Fruit fly (Drosophila melanogaster) whole organism, embryonic: ENCODE data around the gene Spt6.

Source experiments
- Adf1 ChIP-seq: fragments of 200-800 bp; sonication (Bioruptor generic); IDR thresholded peaks from 2 replicates; pipeline ENCODE4 v1.3.6; 2022; ENCODE audit warnings: missing biosample characterization, missing genetic modification characterization
- B-H1 ChIP-seq: fragments of 200-800 bp; sonication (Bioruptor generic); IDR thresholded peaks from 3 replicates; pipeline ENCODE4 v1.3.6; 2022; ENCODE audit warnings: missing biosample characterization, missing genetic modification characterization
- CG10147 ChIP-seq: fragments of 200-800 bp; sonication (Bioruptor generic); optimal IDR thresholded peaks from 2 replicates; lab custom pipeline; 2019; ENCODE audit warnings: missing biosample characterization, mild to moderate bottlenecking, missing genetic modification characterization, moderate library complexity
- CG10543 ChIP-seq: fragments of 200-800 bp; sonication (Bioruptor generic); optimal IDR thresholded peaks from 3 replicates; lab custom pipeline; 2017; ENCODE audit warnings: missing biosample characterization, mild to moderate bottlenecking, missing genetic modification characterization, moderate library complexity
- CG11696 ChIP-seq: fragments of 200-800 bp; sonication (Bioruptor generic); IDR thresholded peaks from 2 replicates; pipeline ENCODE4 v1.3.6; 2022; ENCODE audit warnings: missing biosample characterization, missing genetic modification characterization
- CG12071 ChIP-seq: fragments of 200-800 bp; sonication (Bioruptor generic); optimal IDR thresholded peaks from 3 replicates; lab custom pipeline; 2018; ENCODE audit warnings: missing biosample characterization, mild to moderate bottlenecking, missing genetic modification characterization
- CG12299 ChIP-seq: fragments of 200-800 bp; sonication (Bioruptor generic); optimal IDR thresholded peaks from 2 replicates; lab custom pipeline; 2018; ENCODE audit warnings: missing biosample characterization, mild to moderate bottlenecking, missing genetic modification characterization
- CG13123 ChIP-seq: fragments of 200-800 bp; sonication (Bioruptor generic); optimal IDR thresholded peaks from 2 replicates; lab custom pipeline; 2016; ENCODE audit warnings: missing biosample characterization, missing genetic modification characterization
- CG13624 ChIP-seq: fragments of 200-800 bp; sonication (Bioruptor generic); optimal IDR thresholded peaks from 2 replicates; lab custom pipeline; 2016; ENCODE audit warnings: missing biosample characterization, missing genetic modification characterization
- CG17328 ChIP-seq: fragments of 200-800 bp; sonication (Bioruptor generic); IDR thresholded peaks from 2 replicates; pipeline ENCODE4 v1.3.6; 2022; ENCODE audit warnings: missing biosample characterization, missing genetic modification characterization
- CG17568 ChIP-seq: fragments of 200-800 bp; sonication (Bioruptor generic); optimal IDR thresholded peaks from 2 replicates; lab custom pipeline; 2018; ENCODE audit warnings: missing biosample characterization, mild to moderate bottlenecking, missing genetic modification characterization, moderate library complexity
- CG30020 ChIP-seq: fragments of 200-800 bp; optimal IDR thresholded peaks from 2 replicates; lab custom pipeline; 2019; ENCODE audit warnings: missing biosample characterization, mild to moderate bottlenecking, missing genetic modification characterization, moderate library complexity
- CG30431 ChIP-seq: fragments of 200-800 bp; sonication (Bioruptor generic); optimal IDR thresholded peaks from 2 replicates; lab custom pipeline; 2017; ENCODE audit warnings: missing biosample characterization, missing genetic modification characterization
- CG31441 ChIP-seq: fragments of 200-800 bp; sonication (Bioruptor generic); IDR thresholded peaks from 2 replicates; pipeline ENCODE4 v1.3.6; 2022; ENCODE audit warnings: missing biosample characterization, missing genetic modification characterization
- CG3163 ChIP-seq: fragments of 200-800 bp; sonication (Bioruptor generic); optimal IDR thresholded peaks from 3 replicates; lab custom pipeline; 2016; ENCODE audit warnings: missing biosample characterization, missing genetic modification characterization
- CG33557 ChIP-seq: fragments of 200-800 bp; sonication (Bioruptor generic); optimal IDR thresholded peaks from 2 replicates; lab custom pipeline; 2019; ENCODE audit warnings: missing biosample characterization, mild to moderate bottlenecking, missing genetic modification characterization, moderate library complexity
- CG3995 ChIP-seq: fragments of 200-800 bp; sonication (Bioruptor generic); optimal IDR thresholded peaks from 3 replicates; lab custom pipeline; 2016; ENCODE audit warnings: missing biosample characterization, missing genetic modification characterization
- CG4282 ChIP-seq: fragments of 200-800 bp; sonication (Bioruptor generic); optimal IDR thresholded peaks from 2 replicates; lab custom pipeline; 2016; ENCODE audit warnings: missing biosample characterization, missing genetic modification characterization
- CG6765 ChIP-seq: fragments of 200-800 bp; sonication (Bioruptor generic); optimal IDR thresholded peaks from 3 replicates; lab custom pipeline; 2017; ENCODE audit warnings: missing biosample characterization, mild to moderate bottlenecking, missing genetic modification characterization
- CG9609 ChIP-seq: fragments of 200-800 bp; sonication (Bioruptor generic); optimal IDR thresholded peaks from 3 replicates; lab custom pipeline; 2016; ENCODE audit warnings: missing biosample characterization, missing genetic modification characterization
- Chrac-16 ChIP-seq: fragments of 200-800 bp; sonication (Bioruptor generic); optimal IDR thresholded peaks from 3 replicates; lab custom pipeline; 2016; ENCODE audit warnings: missing biosample characterization, missing genetic modification characterization
- CkIIα-i1 ChIP-seq: fragments of 200-800 bp; sonication (Bioruptor generic); IDR thresholded peaks from 2 replicates; pipeline ENCODE4 v1.3.6; 2022; ENCODE audit warnings: missing biosample characterization, missing genetic modification characterization
- D ChIP-seq, 2 experiments: fragments of 200-800 bp in 1 of 2; fragments of >200 bp in 1 of 2; sonication (Bioruptor generic) in 1 of 2; optimal IDR thresholded peaks; 2 replicates in 1 of 2; 3 replicates in 1 of 2; lab custom pipeline; 2017; ENCODE audit warnings: mild to moderate bottlenecking in 1 of 2, missing biosample characterization in 1 of 2, missing genetic modification characterization in 1 of 2, missing genetic modification reagents in 1 of 2
- Gug ChIP-seq: fragments of 200-800 bp; sonication (Bioruptor generic); IDR thresholded peaks from 4 replicates; pipeline ENCODE4 v1.3.6; 2022; ENCODE audit warnings: missing biosample characterization, missing genetic modification characterization
- HLHmδ ChIP-seq: fragments of 200-800 bp; sonication (Bioruptor generic); optimal IDR thresholded peaks from 2 replicates; lab custom pipeline; 2018; ENCODE audit warnings: missing biosample characterization, mild to moderate bottlenecking, missing genetic modification characterization, moderate library complexity
- MBD-R2 ChIP-seq: fragments of 200-800 bp; sonication (Bioruptor generic); IDR thresholded peaks from 2 replicates; pipeline ENCODE4 v1.3.6; 2022; ENCODE audit warnings: missing biosample characterization, missing genetic modification characterization
- Myb ChIP-seq: fragments of 200-800 bp; sonication (Bioruptor generic); optimal IDR thresholded peaks from 2 replicates; lab custom pipeline; 2016; ENCODE audit warnings: missing biosample characterization, missing genetic modification characterization
- Nf-YA ChIP-seq: fragments of 200-800 bp; sonication (Bioruptor generic); IDR thresholded peaks from 2 replicates; pipeline ENCODE4 v1.3.6; 2022; ENCODE audit warnings: missing biosample characterization, missing genetic modification characterization
- Nf-YB ChIP-seq: fragments of 200-800 bp; sonication (Bioruptor generic); optimal IDR thresholded peaks from 3 replicates; lab custom pipeline; 2019; ENCODE audit warnings: missing biosample characterization, mild to moderate bottlenecking, missing genetic modification characterization, moderate library complexity
- ap ChIP-seq: fragments of 200-800 bp; sonication (Bioruptor generic); IDR thresholded peaks from 2 replicates; pipeline ENCODE4 v1.3.6; 2022; ENCODE audit warnings: missing biosample characterization, missing genetic modification characterization
- ash1 ChIP-seq: fragments of 200-800 bp; sonication (Bioruptor generic); optimal IDR thresholded peaks from 2 replicates; lab custom pipeline; 2018; ENCODE audit warnings: missing biosample characterization, mild to moderate bottlenecking, missing genetic modification characterization
- caup ChIP-seq: fragments of 200-800 bp; sonication (Bioruptor generic); optimal IDR thresholded peaks from 3 replicates; lab custom pipeline; 2017; ENCODE audit warnings: missing biosample characterization, mild to moderate bottlenecking, missing genetic modification characterization, moderate library complexity; ENCODE audit not compliant: severe bottlenecking
- chn ChIP-seq: fragments of 200-800 bp; sonication (Bioruptor generic); optimal IDR thresholded peaks from 2 replicates; lab custom pipeline; 2016; ENCODE audit warnings: missing biosample characterization, missing genetic modification characterization
- cwo ChIP-seq: fragments of 200-800 bp; sonication (Bioruptor generic); optimal IDR thresholded peaks from 3 replicates; lab custom pipeline; 2017; ENCODE audit warnings: missing biosample characterization, missing genetic modification characterization, mild to moderate bottlenecking, moderate library complexity, missing genetic modification reagents
- dmrt11E ChIP-seq: fragments of 200-800 bp; sonication (Bioruptor generic); optimal IDR thresholded peaks from 3 replicates; lab custom pipeline; 2018; ENCODE audit warnings: missing biosample characterization, mild to moderate bottlenecking, missing genetic modification characterization, moderate library complexity
- esg ChIP-seq: fragments of 200-800 bp; sonication (Bioruptor generic); conservative IDR thresholded peaks from 2 replicates; pipeline ENCODE4 v1.3.6; 2022; ENCODE audit warnings: missing biosample characterization, missing genetic modification characterization
- ham ChIP-seq: fragments of 200-800 bp; sonication (Bioruptor generic); IDR thresholded peaks from 2 replicates; pipeline ENCODE4 v1.3.6; 2022; ENCODE audit warnings: missing biosample characterization, missing genetic modification characterization
- kay ChIP-seq: fragments of 200-800 bp; sonication (Bioruptor generic); optimal IDR thresholded peaks from 2 replicates; lab custom pipeline; 2016; ENCODE audit warnings: missing biosample characterization, missing genetic modification characterization
- lmd ChIP-seq: fragments of 200-800 bp; sonication (Bioruptor generic); IDR thresholded peaks from 2 replicates; pipeline ENCODE4 v1.3.6; 2022; ENCODE audit warnings: missing biosample characterization, missing genetic modification characterization
- org-1 ChIP-seq: fragments of 200-800 bp; sonication (Bioruptor generic); optimal IDR thresholded peaks from 2 replicates; lab custom pipeline; 2017; ENCODE audit warnings: missing biosample characterization, missing genetic modification characterization
- run ChIP-seq: fragments of 200-800 bp; sonication (Bioruptor generic); optimal IDR thresholded peaks from 3 replicates; lab custom pipeline; 2018; ENCODE audit warnings: missing biosample characterization, mild to moderate bottlenecking, missing genetic modification characterization
- sisA ChIP-seq: fragments of 200-800 bp; sonication (Bioruptor generic); IDR thresholded peaks from 2 replicates; pipeline ENCODE4 v1.3.6; 2022; ENCODE audit warnings: missing biosample characterization, missing genetic modification characterization
- stc ChIP-seq: fragments of 200-800 bp; sonication (Bioruptor generic); IDR thresholded peaks from 2 replicates; pipeline ENCODE4 v1.3.6; 2022; ENCODE audit warnings: missing biosample characterization, missing genetic modification characterization
- tap ChIP-seq: fragments of 200-800 bp; optimal IDR thresholded peaks from 3 replicates; lab custom pipeline; 2019; ENCODE audit warnings: missing biosample characterization, mild to moderate bottlenecking, missing genetic modification characterization, moderate library complexity
- tin ChIP-seq: fragments of 200-800 bp; sonication (Bioruptor generic); optimal IDR thresholded peaks from 3 replicates; lab custom pipeline; 2016; ENCODE audit warnings: missing biosample characterization, missing genetic modification characterization
- tio ChIP-seq: fragments of 200-800 bp; sonication (Bioruptor generic); optimal IDR thresholded peaks from 2 replicates; lab custom pipeline; 2017; ENCODE audit warnings: missing biosample characterization, missing genetic modification characterization, inconsistent platforms
- trem ChIP-seq: fragments of 200-800 bp; optimal IDR thresholded peaks from 3 replicates; lab custom pipeline; 2019; ENCODE audit warnings: missing biosample characterization, mild to moderate bottlenecking, missing genetic modification characterization, moderate library complexity
- wdn ChIP-seq: fragments of 200-800 bp; sonication (Bioruptor generic); IDR thresholded peaks from 2 replicates; pipeline ENCODE4 v1.3.6; 2022; ENCODE audit warnings: missing biosample characterization, missing genetic modification characterization
- wor ChIP-seq: fragments of 200-800 bp; sonication (Bioruptor generic); IDR thresholded peaks from 2 replicates; pipeline ENCODE4 v1.3.6; 2022; ENCODE audit warnings: missing biosample characterization, missing genetic modification characterization
- z ChIP-seq: fragments of 200-800 bp; sonication (Bioruptor generic); IDR thresholded peaks from 3 replicates; pipeline ENCODE4 v1.3.6; 2022; ENCODE audit warnings: missing biosample characterization, missing genetic modification characterization
- zen2 ChIP-seq: fragments of 200-800 bp; sonication (Bioruptor generic); IDR thresholded peaks from 3 replicates; pipeline ENCODE4 v1.3.6; 2022; ENCODE audit warnings: missing biosample characterization, missing genetic modification characterization; ENCODE audit not compliant: partially characterized antibody

Gene Spt6

dm6 chrX:6295129-6295539 lies 27.5 kb downstream of the Spt6 start, which contains the start of the genes CG15891 and CG3815 (continued):
- TF ChIP-seq CG13123 (no peak), Adf1 (peak; percentile 28; the same call in 1 of the 2 replicates), z (no peak), HLHmδ (GFP tag; lab: Kevin White, UChicago) (no peak), MBD-R2 (GFP tag; lab: Robert Waterston, UW) (peak; percentile 93), CG13624 (GFP tag; lab: Kevin White, UChicago) (peak; percentile 88), kay (GFP tag; lab: Kevin White, UChicago) (no peak), caup (no peak), Chrac-16 (GFP tag; lab: Kevin White, UChicago) (peak; percentile 31), Nf-YB (peak; percentile 3), CG30020 (tag; lab: Kevin White, UChicago) (peak; percentile 66), tin (GFP tag; lab: Kevin White, UChicago) (peak; percentile 35), CG17328 (GFP tag; lab: Robert Waterston, UW) (no peak), cwo (GFP tag; lab: Kevin White, UChicago) (no peak), CG30431 (GFP tag; lab: Kevin White, UChicago) (peak; percentile 38), tap (tag; lab: Kevin White, UChicago) (no peak), tio (no peak), CG3995 (GFP tag; lab: Kevin White, UChicago) (peak; percentile 49), esg (0 out of 2 replicates have a peak, but pooled peaks have one; percentile 42), wdn (GFP tag; lab: Robert Waterston, UW) (0 out of 2 replicates have a peak, but pooled peaks have one; percentile 41), dmrt11E (tag; lab: Kevin White, UChicago) (peak; percentile 34), CG4282 (GFP tag; lab: Kevin White, UChicago) (no peak), zen2 (GFP tag; lab: Robert Waterston, UW) (no peak), Gug (peak; percentile 35; the same call in 2 of the 4 replicates), ap (no peak), chn (peak; percentile 12), run (no peak), ham (0 out of 2 replicates have a peak, but pooled peaks have one; percentile 8), stc (no peak), CG9609 (peak; percentile 67), CG10147 (GFP tag; lab: Kevin White, UChicago) (peak; percentile 42), D (optimal IDR thresholded peaks at IDR 0.05; lab: Kevin White, UChicago) (no peak), D (GFP tag; optimal IDR thresholded peaks at IDR 0.05; lab: Kevin White, UChicago) (no peak), Myb (GFP tag; lab: Kevin White, UChicago) (peak; percentile 91), CG33557 (peak; percentile 61), CG3163 (GFP tag; lab: Kevin White, UChicago) (peak; percentile 30), B-H1 (GFP tag; lab: Robert Waterston, UW) (no peak), CG11696 (GFP tag; lab: Robert Waterston, UW) (no peak), ash1 (GFP tag; lab: Kevin White, UChicago) (no peak), wor (no peak), sisA (GFP tag; lab: Robert Waterston, UW) (peak; percentile 51), CG12299 (tag; lab: Kevin White, UChicago) (peak; percentile 23), Nf-YA (no peak), CG12071 (GFP tag; lab: Kevin White, UChicago) (no peak), trem (tag; lab: Kevin White, UChicago) (peak; percentile 62), lmd (peak; percentile 71), CG10543 (GFP tag; lab: Kevin White, UChicago) (no peak), CG31441 (no peak; the same call in 1 of the 2 replicates), CG6765 (GFP tag; lab: Kevin White, UChicago) (no peak), org-1 (GFP tag; lab: Kevin White, UChicago) (no peak), CG17568 (no peak), CkIIα-i1 (GFP tag; lab: Robert Waterston, UW) (no peak)
